Worm (Caenorhabditis elegans): ENCODE measurements around the gene nas-27.
A peak's percentile ranks its signal among the peaks of the same experiment; 100 is the strongest.
"Not testable (repeated sequence)": the region's sequence is repeated elsewhere in the genome, so short reads cannot be mapped to it uniquely, and the experiment has no call there.

Gene nas-27

ce11 chrII:1138618-1139017 lies 40.5 kb downstream of the nas-27 start:
- TF ChIP-seq fos-1 (tag; optimal IDR thresholded peaks at IDR 0.05) (peak; percentile 60), unc-39 (tag; optimal IDR thresholded peaks at IDR 0.05) (no peak), crh-2 (tag; optimal IDR thresholded peaks at IDR 0.05) (peak; percentile 4), lsy-2 (tag; optimal IDR thresholded peaks at IDR 0.05) (no peak), alr-1 (tag; optimal IDR thresholded peaks at IDR 0.05) (no peak), sma-9 (GFP tag; optimal IDR thresholded peaks at IDR 0.05) (peak; percentile 42), sma-9 (tag; optimal IDR thresholded peaks at IDR 0.05) (no peak)

ce11 chrII:1136485-1136884 lies 42.6 kb downstream of the nas-27 start, which contains the start of gene pod-2:
TSS of gene pod-2 (plus strand) at chrII:1136785.
- TF ChIP-seq nhr-21 (tag; optimal IDR thresholded peaks at IDR 0.05) (no peak), lin-13 (GFP tag; optimal IDR thresholded peaks at IDR 0.05) (no peak), egl-27 (tag; optimal IDR thresholded peaks at IDR 0.05) (no peak), mab-5 (tag; optimal IDR thresholded peaks at IDR 0.05) (no peak), gmeb-1 (tag; optimal IDR thresholded peaks at IDR 0.05) (no peak), peb-1 (tag; optimal IDR thresholded peaks at IDR 0.05) (no peak), blmp-1 (tag; optimal IDR thresholded peaks at IDR 0.05; ENCODE audit: insufficient read depth) (no peak), nhr-25 (tag; optimal IDR thresholded peaks at IDR 0.05) (no peak), nhr-11 (tag; optimal IDR thresholded peaks at IDR 0.05) (no peak), nhr-23 (tag; optimal IDR thresholded peaks at IDR 0.05) (no peak), elt-1 (tag; optimal IDR thresholded peaks at IDR 0.05) (no peak), ZK546.5 (tag; optimal IDR thresholded peaks at IDR 0.05) (no peak), sem-4 (tag; optimal IDR thresholded peaks at IDR 0.05) (no peak)

ce11 chrII:1134314-1135108 lies 44.6 kb downstream of the nas-27 start:
- peak; percentile 74 for TF ChIP-seq sma-3 (GFP tag; optimal IDR thresholded peaks at IDR 0.05)
- peak; percentile 53 for TF ChIP-seq unc-55 (GFP tag; optimal IDR thresholded peaks at IDR 0.05)
- TF ChIP-seq nhr-21 (tag; optimal IDR thresholded peaks at IDR 0.05): peak; percentile 23
- TF ChIP-seq gmeb-1 (tag; optimal IDR thresholded peaks at IDR 0.05): peak; percentile 71
- peak; percentile 0 for TF ChIP-seq nhr-129 (tag; optimal IDR thresholded peaks at IDR 0.05)
- peak in 1 of 2 experiments; percentile 21 for TF ChIP-seq lsy-2 (tag; optimal IDR thresholded peaks at IDR 0.05)
- TF ChIP-seq F13H6.1 (tag; optimal IDR thresholded peaks at IDR 0.05): peak; percentile 60
- TF ChIP-seq C34F6.9 (tag; optimal IDR thresholded peaks at IDR 0.05): peak; percentile 20
- peak; percentile 20 for TF ChIP-seq sma-9 (GFP tag; optimal IDR thresholded peaks at IDR 0.05)
- not testable (repeated sequence) for TF ChIP-seq sma-9 (tag; optimal IDR thresholded peaks at IDR 0.05)
- peak; percentile 38 for TF ChIP-seq lin-13 (GFP tag; optimal IDR thresholded peaks at IDR 0.05)

ce11 chrII:1133295-1133694 lies 45.8 kb downstream of the nas-27 start:
- no peak for TF ChIP-seq ztf-1 (GFP tag; conservative IDR thresholded peaks at IDR 0.05)
- no peak for TF ChIP-seq peb-1 (tag; optimal IDR thresholded peaks at IDR 0.05)
- no peak for TF ChIP-seq nhr-237 (tag; optimal IDR thresholded peaks at IDR 0.05)
- no peak for TF ChIP-seq nhr-21 (tag; optimal IDR thresholded peaks at IDR 0.05)
- TF ChIP-seq elt-3 (tag; optimal IDR thresholded peaks at IDR 0.05): no peak
- TF ChIP-seq gmeb-1 (tag; optimal IDR thresholded peaks at IDR 0.05): no peak
- TF ChIP-seq ZK546.5 (tag; optimal IDR thresholded peaks at IDR 0.05): no peak
- TF ChIP-seq nhr-10 (tag; optimal IDR thresholded peaks at IDR 0.05): no peak
- no peak for TF ChIP-seq egl-27 (tag; optimal IDR thresholded peaks at IDR 0.05)
- TF ChIP-seq mbf-1 (tag; optimal IDR thresholded peaks at IDR 0.05): no peak
- TF ChIP-seq nhr-77 (tag; optimal IDR thresholded peaks at IDR 0.05): no peak
- TF ChIP-seq nhr-6 (tag; optimal IDR thresholded peaks at IDR 0.05): no peak
- TF ChIP-seq sma-9 (GFP tag; optimal IDR thresholded peaks at IDR 0.05): no peak
- no peak for TF ChIP-seq sma-9 (tag; optimal IDR thresholded peaks at IDR 0.05)
- no peak for TF ChIP-seq blmp-1 (tag; optimal IDR thresholded peaks at IDR 0.05; ENCODE audit: insufficient read depth)
- no peak for TF ChIP-seq lin-39 (tag; optimal IDR thresholded peaks at IDR 0.05)
- no peak for TF ChIP-seq nhr-12 (tag; optimal IDR thresholded peaks at IDR 0.05)
- no peak for TF ChIP-seq skn-1 (tag; optimal IDR thresholded peaks at IDR 0.05)

Data from whole organism, L2 larva.